Worm (Caenorhabditis elegans): ENCODE results near the gene ceh-89.

- no peak for TF ChIP-seq F22D6.2 (tag; optimal IDR thresholded peaks at IDR 0.05)
- TF ChIP-seq nhr-27 (tag; optimal IDR thresholded peaks at IDR 0.05): no peak
- TF ChIP-seq repo-1 (tag; optimal IDR thresholded peaks at IDR 0.05): no peak
- TF ChIP-seq F57C9.4 (tag; optimal IDR thresholded peaks at IDR 0.05): no peak
- no peak for TF ChIP-seq ama-1 (optimal IDR thresholded peaks at IDR 0.05)
- no peak for TF ChIP-seq ama-1 (GFP tag; optimal IDR thresholded peaks at IDR 0.05)
- no peak for TF ChIP-seq zfh-2 (GFP tag; conservative IDR thresholded peaks at IDR 0.05)
- no peak for TF ChIP-seq unc-62 (GFP tag; optimal IDR thresholded peaks at IDR 0.05)
- TF ChIP-seq ets-4 (GFP tag; optimal IDR thresholded peaks at IDR 0.05): no peak
- TF ChIP-seq mes-4 (tag; optimal IDR thresholded peaks at IDR 0.05): no peak
These were observed 40.8 kb downstream of the ceh-89 start for ce11 chrX:14182514-14182913.

Data from whole organism, young adult.